Worm (Caenorhabditis elegans) whole organism, midembryonic: ENCODE results near the gene bath-3.

ENCODE experiments used
- T22C8.4 ChIP-seq: fragments of 200-800 bp; sonication (Bioruptor generic); IDR thresholded peaks from 2 replicates; pipeline ENCODE4 v1.3.6; 2022; ENCODE audit warnings: missing genetic modification characterization, missing compliant biosample characterization
- cog-1 ChIP-seq: sonication (generic microtip); optimal IDR thresholded peaks from 2 replicates; lab custom pipeline; 2016; ENCODE audit warnings: missing genetic modification characterization, missing compliant biosample characterization
- flt-1 ChIP-seq: fragments of 200-800 bp; sonication (Bioruptor generic); IDR thresholded peaks from 2 replicates; pipeline ENCODE4 v1.3.6; 2022; ENCODE audit warnings: missing genetic modification characterization, missing compliant biosample characterization
- klf-2 ChIP-seq: fragments of 200-800 bp; sonication (Bioruptor generic); conservative IDR thresholded peaks from 2 replicates; pipeline ENCODE4 v1.3.6; 2022; ENCODE audit warnings: missing genetic modification reagents, missing genetic modification characterization, missing compliant biosample characterization
- med-1 ChIP-seq: sonication (generic microtip); optimal IDR thresholded peaks from 2 replicates; lab custom pipeline; 2017; ENCODE audit warnings: missing genetic modification characterization, mild to moderate bottlenecking, missing compliant biosample characterization, antibody characterized with exemption, missing genetic modification reagents; ENCODE audit not compliant: insufficient read depth
- ref-1 ChIP-seq: fragments of 200-800 bp; sonication (Bioruptor generic); conservative IDR thresholded peaks from 2 replicates; pipeline ENCODE4 v1.3.6; 2022; ENCODE audit warnings: missing genetic modification reagents, missing genetic modification characterization, missing compliant biosample characterization
- ztf-23 ChIP-seq: fragments of 200-800 bp; sonication (Bioruptor generic); IDR thresholded peaks from 2 replicates; pipeline ENCODE4 v1.3.6; 2022; ENCODE audit warnings: missing genetic modification reagents, missing genetic modification characterization, missing compliant biosample characterization
- ztf-29 ChIP-seq: fragments of 200-800 bp; sonication (Bioruptor generic); IDR thresholded peaks from 2 replicates; pipeline ENCODE4 v1.3.6; 2022; ENCODE audit warnings: missing genetic modification reagents, missing genetic modification characterization, missing compliant biosample characterization

DNA sequence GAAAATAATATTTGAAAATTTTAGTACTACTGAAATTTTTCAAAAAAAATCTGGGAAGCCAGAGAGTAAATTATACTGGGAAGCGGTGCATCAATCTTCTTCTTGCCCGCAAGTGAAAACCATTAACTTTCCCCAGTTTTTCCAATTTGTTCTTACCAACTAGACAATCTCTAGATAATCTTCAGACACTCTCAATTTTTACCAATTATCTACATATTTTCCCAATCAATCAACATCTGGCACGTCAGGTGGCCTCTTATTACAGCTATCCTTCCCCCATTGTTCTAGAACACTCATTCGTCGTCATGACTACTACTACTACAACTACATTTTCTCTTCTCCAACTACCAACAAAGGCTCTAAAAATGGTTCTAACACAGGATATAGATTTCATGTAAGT, 34.2 kb upstream of the bath-3 start, which contains the start of gene fbxb-6:
- TF ChIP-seq T22C8.4 (GFP tag; lab: Robert Waterston, UW) (no peak), med-1 (GFP tag; lab: Kevin White, UChicago) (no peak), flt-1 (GFP tag; lab: Robert Waterston, UW) (no peak), ref-1 (GFP tag; lab: Robert Waterston, UW) (no peak), ztf-29 (no peak), ztf-23 (GFP tag; lab: Robert Waterston, UW) (no peak), klf-2 (GFP tag; lab: Robert Waterston, UW) (no peak), cog-1 (tag; lab: Kevin White, UChicago) (no peak)
